Worm (Caenorhabditis elegans) whole organism, early embryonic: Measurements from ENCODE around the gene Y9C9A.13.
"Not testable (repeated sequence)": the region's sequence is repeated elsewhere in the genome, so short reads cannot be mapped to it uniquely, and the experiment has no call there.

Source experiments
- B0310.2 ChIP-seq: sonication (generic microtip); optimal IDR thresholded peaks from 2 replicates; lab custom pipeline; 2016; ENCODE audit warnings: mild to moderate bottlenecking, missing genetic modification characterization, missing compliant biosample characterization
- F13C5.2 ChIP-seq: sonication (generic microtip); optimal IDR thresholded peaks from 2 replicates; lab custom pipeline; 2017; ENCODE audit warnings: mild to moderate bottlenecking, missing genetic modification characterization, inconsistent platforms, missing compliant biosample characterization
- aly-1 ChIP-seq: sonication (generic microtip); optimal IDR thresholded peaks from 2 replicates; lab custom pipeline; 2016; ENCODE audit warnings: missing genetic modification characterization, missing compliant biosample characterization
- ama-1 ChIP-seq: fragments of 150-350 bp; optimal IDR thresholded peaks from 2 replicates; lab custom pipeline; 2014
- ceh-13 ChIP-seq: fragments of 200-800 bp; sonication (Bioruptor generic); optimal IDR thresholded peaks from 2 replicates; lab custom pipeline; 2018; ENCODE audit warnings: mild to moderate bottlenecking, missing genetic modification characterization, missing compliant biosample characterization
- ceh-36 ChIP-seq: sonication (generic microtip); optimal IDR thresholded peaks from 2 replicates; lab custom pipeline; 2016; ENCODE audit warnings: missing genetic modification characterization, inconsistent platforms, missing compliant biosample characterization
- ets-7 ChIP-seq: sonication (generic microtip); optimal IDR thresholded peaks from 2 replicates; lab custom pipeline; 2016; ENCODE audit warnings: missing genotype, missing genetic modification characterization, missing compliant biosample characterization
- flt-1 ChIP-seq: fragments of 200-800 bp; sonication (Bioruptor generic); IDR thresholded peaks from 2 replicates; pipeline ENCODE4 v1.3.6; 2022; ENCODE audit warnings: missing genetic modification characterization, missing compliant biosample characterization
- hmbx-1 ChIP-seq: sonication (generic microtip); optimal IDR thresholded peaks from 2 replicates; lab custom pipeline; 2016; ENCODE audit warnings: mild to moderate bottlenecking, missing genetic modification characterization, missing compliant biosample characterization
- hmg-4 ChIP-seq: fragments of 200-800 bp; sonication (Bioruptor generic); optimal IDR thresholded peaks from 2 replicates; lab custom pipeline; 2018; ENCODE audit warnings: mild to moderate bottlenecking, missing genetic modification characterization, missing compliant biosample characterization
- hnd-1 ChIP-seq: sonication (generic microtip); optimal IDR thresholded peaks from 2 replicates; lab custom pipeline; 2016; ENCODE audit warnings: missing genetic modification characterization, missing compliant biosample characterization
- pes-1 ChIP-seq: fragments of 200-800 bp; sonication (Bioruptor generic); IDR thresholded peaks from 2 replicates; pipeline ENCODE4 v1.3.6; 2022; ENCODE audit warnings: missing genetic modification reagents, missing genetic modification characterization, missing compliant biosample characterization
- scrt-1 ChIP-seq: fragments of 200-800 bp; sonication (Bioruptor generic); IDR thresholded peaks from 2 replicates; pipeline ENCODE4 v1.3.6; 2022; ENCODE audit warnings: missing genetic modification characterization, missing compliant biosample characterization
- sea-1 ChIP-seq: fragments of 200-800 bp; sonication (Bioruptor generic); conservative IDR thresholded peaks from 2 replicates; pipeline ENCODE4 v1.3.6; 2022; ENCODE audit warnings: missing genetic modification characterization, missing compliant biosample characterization
- tbx-11 ChIP-seq: fragments of 200-800 bp; sonication (Bioruptor generic); IDR thresholded peaks from 2 replicates; pipeline ENCODE4 v1.3.6; 2022; ENCODE audit warnings: missing genetic modification characterization, missing compliant biosample characterization
- tbx-37 ChIP-seq: fragments of 200-800 bp; sonication (Bioruptor generic); conservative IDR thresholded peaks from 2 replicates; pipeline ENCODE4 v1.3.6; 2022; ENCODE audit warnings: missing genetic modification reagents, missing genetic modification characterization, missing compliant biosample characterization
- tra-4 ChIP-seq: sonication (generic microtip); optimal IDR thresholded peaks from 2 replicates; lab custom pipeline; 2017; ENCODE audit warnings: missing genetic modification characterization, missing compliant biosample characterization

Gene Y9C9A.13

DNA sequence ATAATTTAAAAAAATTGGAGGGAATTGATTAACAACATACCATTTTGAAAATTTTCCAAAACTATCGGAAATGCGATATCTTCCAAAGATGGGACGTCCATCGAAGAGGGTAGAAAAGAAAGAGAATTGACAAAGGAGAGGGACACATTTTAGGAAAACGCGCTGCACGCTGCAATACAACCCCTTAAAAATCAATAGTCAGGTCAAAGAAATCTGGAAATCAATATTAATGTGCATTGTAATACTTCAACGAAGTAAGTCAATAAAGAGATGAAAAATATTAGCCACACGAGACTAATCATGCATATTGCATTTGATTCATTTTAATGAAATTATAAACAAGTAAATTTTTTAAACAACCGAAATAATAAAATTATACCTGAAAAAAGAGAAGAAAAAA is at the start of gene Y9C9A.13:
Y9C9A.13 (minus strand) TSS at position 101 of the 400 bp plus-strand sequence.
- TF ChIP-seq ama-1 (lab: Kevin White, UChicago) (no peak), aly-1 (tag; lab: Kevin White, UChicago) (no peak), B0310.2 (tag; lab: Kevin White, UChicago) (no peak), F13C5.2 (tag; lab: Kevin White, UChicago) (no peak), tbx-11 (GFP tag; lab: Robert Waterston, UW) (no peak), hmg-4 (GFP tag; lab: Kevin White, UChicago) (no peak), pes-1 (no peak), ceh-36 (tag; lab: Kevin White, UChicago) (no peak)

DNA sequence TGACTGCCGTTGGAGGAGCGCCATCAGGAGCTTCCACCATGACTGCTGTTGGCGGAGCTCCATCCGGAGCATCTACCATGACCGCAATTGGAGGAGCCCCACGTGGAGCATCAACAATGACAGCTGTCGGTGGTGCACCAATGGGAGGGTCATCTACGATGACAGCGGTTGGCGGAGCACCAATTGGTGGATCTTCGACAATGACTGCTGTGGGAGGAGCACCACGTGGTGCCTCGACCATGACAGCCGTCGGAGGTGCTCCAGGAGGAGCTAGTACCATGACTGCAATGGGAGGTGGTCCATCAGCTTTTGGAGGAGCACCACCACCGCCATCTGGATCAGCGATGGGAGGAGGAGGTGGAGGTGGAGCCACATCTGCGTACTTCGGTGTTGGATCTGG is 47.8 kb upstream of the Y9C9A.13 start, which contains the start of gene T28H11.7:
T28H11.7 (minus strand) TSS at position 101 of the 400 bp plus-strand sequence.
- TF ChIP-seq ama-1 (lab: Kevin White, UChicago); aly-1 (tag; lab: Kevin White, UChicago); sea-1 (GFP tag; lab: Robert Waterston, UW): not testable (repeated sequence)

DNA sequence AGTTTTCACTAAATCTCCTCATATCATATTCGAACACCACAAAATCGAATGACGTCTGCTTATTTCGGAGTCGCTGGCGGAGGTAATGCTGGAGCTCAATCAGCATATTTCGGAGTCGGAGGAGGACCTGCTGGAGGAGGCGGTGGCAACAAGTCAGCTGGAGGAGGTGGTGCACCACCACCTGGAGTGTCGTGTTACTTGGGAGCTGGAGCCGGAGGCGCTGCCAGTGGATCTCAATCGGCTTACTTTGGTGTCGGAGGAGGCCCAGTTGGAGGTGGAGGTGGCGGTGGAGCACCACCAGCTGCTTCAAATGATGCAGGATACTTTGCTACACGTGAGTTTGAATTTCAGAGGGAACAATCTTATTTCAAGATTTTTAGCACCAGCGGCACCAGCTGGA is 47.1 kb upstream of the Y9C9A.13 start, which contains the start of gene ssq-4:
ssq-4 (plus strand) TSS at position 19 of the 400 bp plus-strand sequence.
- not testable (repeated sequence) for TF ChIP-seq ceh-36 (tag; lab: Kevin White, UChicago); ceh-13; hmg-4 (GFP tag; lab: Kevin White, UChicago)

DNA sequence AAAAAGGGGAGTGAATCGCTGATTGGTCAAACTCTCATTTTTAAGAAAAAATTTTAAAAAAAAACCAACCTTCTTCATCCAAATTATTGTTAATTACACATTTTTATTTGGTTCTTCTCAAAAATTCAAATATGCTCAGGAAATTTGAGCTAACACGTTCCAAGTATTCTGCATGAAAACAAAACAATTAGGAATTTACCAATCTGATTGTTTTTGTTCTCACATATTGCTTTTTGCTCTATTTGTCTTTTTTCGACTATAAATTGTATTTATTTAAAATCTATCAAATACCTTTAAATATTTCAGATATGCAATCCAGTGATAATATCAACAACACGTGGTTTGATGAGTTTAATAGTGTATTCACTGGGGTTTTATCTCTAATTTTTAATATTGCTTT is 42.9 kb upstream of the Y9C9A.13 start, which contains the start of gene srm-1:
srm-1 (plus strand) TSS at position 301 of the 400 bp plus-strand sequence.
- TF ChIP-seq hmg-4 (GFP tag; lab: Kevin White, UChicago) (no peak), ceh-36 (tag; lab: Kevin White, UChicago) (no peak), hmbx-1 (tag; lab: Kevin White, UChicago) (no peak), ceh-13 (no peak), sea-1 (GFP tag; lab: Robert Waterston, UW) (no peak), flt-1 (GFP tag; lab: Robert Waterston, UW) (no peak), B0310.2 (tag; lab: Kevin White, UChicago) (no peak)

DNA sequence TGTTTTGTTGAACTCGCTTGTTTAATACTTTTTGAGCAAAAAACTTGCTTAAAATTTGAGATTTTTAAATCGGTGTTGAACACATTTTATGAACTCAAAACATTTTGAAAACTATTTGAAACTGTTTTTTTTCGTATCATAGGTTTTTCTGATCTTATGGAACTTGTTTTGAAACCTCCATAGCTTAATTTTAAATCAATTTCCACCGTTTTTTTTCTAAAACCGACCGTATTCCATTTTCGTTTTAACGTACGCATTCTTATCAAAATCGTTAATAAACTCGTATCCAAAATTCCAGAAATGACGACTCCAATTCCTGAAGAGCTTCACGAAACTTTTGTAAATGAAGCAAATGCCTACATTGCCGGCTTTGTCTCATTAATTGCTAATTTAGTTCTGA is 39.1 kb upstream of the Y9C9A.13 start, which contains the start of gene srm-2:
srm-2 (plus strand) TSS at position 301 of the 400 bp plus-strand sequence.
- TF ChIP-seq ceh-13 (no peak), tbx-37 (GFP tag; lab: Robert Waterston, UW) (no peak), pes-1 (no peak), scrt-1 (no peak), ets-7 (tag; lab: Kevin White, UChicago) (no peak), ceh-36 (tag; lab: Kevin White, UChicago) (no peak)

DNA sequence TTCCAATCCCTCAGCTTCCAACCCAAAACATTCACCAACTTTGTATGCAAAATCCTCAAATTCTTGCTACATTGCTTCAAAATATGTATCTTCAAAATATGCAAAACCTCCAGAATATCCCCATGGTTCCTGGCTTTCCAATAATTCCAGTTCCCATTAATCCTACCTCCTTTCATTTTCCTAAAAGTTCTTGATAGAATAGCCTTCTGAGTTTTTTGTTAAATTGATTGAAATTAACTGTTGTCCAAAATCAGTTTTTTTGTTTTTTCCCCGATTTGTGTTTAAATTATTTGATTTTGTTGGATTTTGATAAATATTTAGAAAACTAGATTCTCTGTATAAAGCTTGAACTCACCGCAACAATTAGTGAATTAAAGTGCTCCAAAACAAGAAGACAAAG is 35.8 kb upstream of the Y9C9A.13 start:
- TF ChIP-seq ama-1 (lab: Kevin White, UChicago) (no peak), hmg-4 (GFP tag; lab: Kevin White, UChicago) (no peak), tbx-37 (GFP tag; lab: Robert Waterston, UW) (no peak)

DNA sequence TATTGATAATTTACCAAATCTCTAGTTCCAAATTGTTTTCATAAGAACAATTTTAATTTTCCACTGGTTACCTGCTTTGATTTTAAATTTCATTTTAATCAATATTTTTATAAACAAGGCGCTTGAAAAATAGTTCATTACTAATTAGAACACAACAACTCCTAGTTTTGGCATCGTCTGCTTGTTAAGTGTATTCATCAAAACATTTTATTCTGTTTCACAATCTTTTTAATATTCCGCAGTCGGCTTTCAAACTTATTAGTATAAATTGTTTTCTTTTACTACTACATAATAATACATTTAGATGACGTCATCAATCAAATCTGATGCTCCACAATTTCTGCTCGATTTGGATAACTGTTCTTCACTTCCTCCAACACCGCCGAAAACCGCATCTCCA is 33.1 kb upstream of the Y9C9A.13 start, which contains the start of gene pes-1:
pes-1 (plus strand) TSS at position 301 of the 400 bp plus-strand sequence.
- TF ChIP-seq scrt-1 (no peak), ceh-13 (no peak), ets-7 (tag; lab: Kevin White, UChicago) (no peak), sea-1 (GFP tag; lab: Robert Waterston, UW) (no peak), hmbx-1 (tag; lab: Kevin White, UChicago) (no peak), B0310.2 (tag; lab: Kevin White, UChicago) (no peak), pes-1 (no peak), tra-4 (no peak), ceh-36 (tag; lab: Kevin White, UChicago) (no peak), tbx-11 (GFP tag; lab: Robert Waterston, UW) (no peak), ama-1 (lab: Kevin White, UChicago) (no peak), flt-1 (GFP tag; lab: Robert Waterston, UW) (no peak), F13C5.2 (tag; lab: Kevin White, UChicago) (no peak), hmg-4 (GFP tag; lab: Kevin White, UChicago) (no peak), hnd-1 (tag; lab: Kevin White, UChicago) (no peak), tbx-37 (GFP tag; lab: Robert Waterston, UW) (no peak), aly-1 (tag; lab: Kevin White, UChicago) (no peak)

DNA sequence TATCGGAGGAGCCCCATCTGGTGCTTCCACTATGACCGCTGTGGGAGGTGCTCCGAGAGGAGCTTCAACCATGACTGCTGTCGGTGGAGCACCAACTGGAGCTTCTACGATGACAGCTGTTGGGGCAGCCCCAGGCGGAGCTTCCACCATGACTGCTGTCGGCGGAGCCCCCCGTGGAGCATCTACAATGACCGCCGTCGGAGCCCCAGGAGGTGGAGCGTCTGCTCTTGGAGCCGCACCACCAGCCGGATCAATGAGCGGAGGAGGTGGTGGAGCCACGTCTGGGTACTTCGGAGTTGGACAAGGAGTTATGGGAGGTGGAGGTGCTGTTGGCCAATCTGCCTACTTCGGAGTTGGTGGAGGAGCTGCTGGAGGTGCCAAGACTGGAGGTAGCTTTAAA is 27.6 kb upstream of the Y9C9A.13 start:
- TF ChIP-seq B0310.2 (tag; lab: Kevin White, UChicago) (no peak), scrt-1 (no peak), hmbx-1 (tag; lab: Kevin White, UChicago) (no peak), tbx-11 (GFP tag; lab: Robert Waterston, UW) (no peak)

DNA sequence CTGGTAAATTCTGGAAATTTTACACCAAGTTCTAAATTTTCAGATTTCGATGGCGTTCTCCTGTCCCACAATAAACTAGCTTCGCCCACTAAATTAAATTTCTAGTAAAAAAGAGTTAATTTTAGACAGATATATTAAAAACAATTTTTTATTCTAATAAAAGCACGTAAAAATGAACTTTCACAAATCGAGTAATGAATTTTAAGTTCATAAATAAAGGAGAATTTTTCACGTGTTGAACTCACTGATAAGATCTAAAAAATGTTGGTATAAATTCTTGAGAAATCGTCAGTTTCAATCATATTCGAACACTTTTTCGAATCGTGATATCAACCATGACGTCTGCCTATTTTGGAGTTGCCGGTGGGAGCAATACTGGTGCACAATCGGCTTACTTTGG is 26.5 kb upstream of the Y9C9A.13 start, which contains the start of gene ssq-2:
ssq-2 (plus strand) TSS at position 301 of the 400 bp plus-strand sequence.
- TF ChIP-seq ets-7 (tag; lab: Kevin White, UChicago) (no peak), ama-1 (lab: Kevin White, UChicago) (no peak), hmbx-1 (tag; lab: Kevin White, UChicago) (no peak), sea-1 (GFP tag; lab: Robert Waterston, UW) (no peak), scrt-1 (no peak), tbx-11 (GFP tag; lab: Robert Waterston, UW) (no peak), ceh-13 (no peak), F13C5.2 (tag; lab: Kevin White, UChicago) (no peak), B0310.2 (tag; lab: Kevin White, UChicago) (no peak), hnd-1 (tag; lab: Kevin White, UChicago) (no peak), hmg-4 (GFP tag; lab: Kevin White, UChicago) (no peak), ceh-36 (tag; lab: Kevin White, UChicago) (no peak), flt-1 (GFP tag; lab: Robert Waterston, UW) (no peak), aly-1 (tag; lab: Kevin White, UChicago) (no peak)
